Worm (Caenorhabditis elegans) whole organism, mixed stage, embryonic: ENCODE results near the gene sup-18.

Experiments used
- blmp-1 ChIP-seq: fragments of 150-350 bp; optimal IDR thresholded peaks from 2 replicates; lab custom pipeline; 2014; ENCODE audit warnings: missing biosample characterization, missing genetic modification characterization
- hlh-1 ChIP-seq: fragments of 150-350 bp; optimal IDR thresholded peaks from 2 replicates; lab custom pipeline; 2014; ENCODE audit warnings: missing biosample characterization, missing genetic modification reagents, missing genetic modification characterization
- lin-32 ChIP-seq: fragments of 200-800 bp; sonication (Bioruptor generic); optimal IDR thresholded peaks from 2 replicates; lab custom pipeline; 2018; ENCODE audit warnings: mild to moderate bottlenecking, missing genetic modification characterization, missing compliant biosample characterization
- mab-5 ChIP-seq: fragments of 150-350 bp; optimal IDR thresholded peaks from 2 replicates; lab custom pipeline; 2014; ENCODE audit warnings: missing biosample characterization, missing genetic modification characterization
- mep-1 ChIP-seq: fragments of 150-350 bp; optimal IDR thresholded peaks from 2 replicates; lab custom pipeline; 2017; ENCODE audit warnings: missing biosample characterization, missing genetic modification reagents, missing genetic modification characterization, inconsistent platforms
- pha-4 ChIP-seq: fragments of 150-350 bp; optimal IDR thresholded peaks from 2 replicates; lab custom pipeline; 2018; ENCODE audit warnings: missing biosample characterization, missing genetic modification reagents, missing genetic modification characterization
- snpc-4 ChIP-seq: fragments of 150-350 bp; optimal IDR thresholded peaks from 2 replicates; lab custom pipeline; 2014; ENCODE audit warnings: missing biosample characterization, missing genetic modification characterization
- unc-120 ChIP-seq: sonication (generic microtip); optimal IDR thresholded peaks from 2 replicates; lab custom pipeline; 2017; ENCODE audit warnings: missing genetic modification characterization, missing compliant biosample characterization; ENCODE audit not compliant: poor library complexity, severe bottlenecking
- unc-62 ChIP-seq: fragments of 150-350 bp; optimal IDR thresholded peaks from 2 replicates; lab custom pipeline; 2014; ENCODE audit warnings: missing biosample characterization, missing genetic modification reagents, missing genetic modification characterization

DNA sequence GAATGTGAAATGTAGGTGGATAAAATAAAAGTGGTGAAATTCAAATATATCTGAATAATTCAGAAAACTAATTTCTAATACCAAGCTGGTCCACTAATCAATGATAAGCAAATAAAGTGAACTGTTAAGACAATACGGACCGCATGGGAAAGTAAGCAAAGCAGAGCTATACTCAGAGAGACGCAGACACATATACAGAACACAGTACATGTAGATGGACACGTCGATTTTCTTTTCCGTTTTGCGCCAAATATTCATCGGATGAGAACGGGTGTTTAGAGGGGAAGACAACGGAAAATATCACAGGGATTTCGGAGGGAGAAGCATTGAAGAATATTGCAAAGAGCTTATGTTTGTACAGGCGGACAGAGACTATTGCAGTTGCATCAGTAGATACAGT is 47.3 kb upstream of the sup-18 start:
- no peak for TF ChIP-seq unc-120
- TF ChIP-seq mab-5 (tag; lab: Kevin White, UChicago), result no peak
- no peak for TF ChIP-seq blmp-1 (tag; lab: Kevin White, UChicago)
- peak; percentile 34 for TF ChIP-seq pha-4 (tag; lab: Kevin White, UChicago)
- no peak for TF ChIP-seq mep-1 (tag; lab: Kevin White, UChicago)
- no peak for TF ChIP-seq unc-62 (GFP tag; lab: Kevin White, UChicago)
- no peak for TF ChIP-seq hlh-1 (tag; lab: Kevin White, UChicago)
- TF ChIP-seq snpc-4, result no peak
- TF ChIP-seq lin-32 (GFP tag; lab: Kevin White, UChicago), result no peak
